Worm (Caenorhabditis elegans): ENCODE data around the gene flp-4.

DNA sequence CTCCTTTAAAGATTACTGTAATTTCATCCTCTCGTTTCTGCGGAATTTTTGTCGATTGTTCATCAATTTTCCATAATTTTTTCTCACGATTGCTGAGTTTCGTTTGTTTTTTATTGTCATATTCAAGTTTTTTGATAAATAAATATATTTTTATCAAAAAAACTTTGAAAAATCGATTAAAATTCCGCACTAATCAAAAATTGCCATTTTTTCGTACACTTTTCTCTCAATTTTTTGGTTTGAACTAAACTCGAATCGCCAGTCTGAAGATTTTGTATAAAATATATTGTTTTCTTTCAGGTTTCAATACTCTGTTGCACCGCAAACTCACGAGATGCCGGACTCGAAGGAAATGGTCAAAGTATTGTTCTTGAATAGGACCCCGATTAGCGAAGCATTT lies 7.8 kb upstream of the flp-4 start, which contains the start of gene ogr-2:
- TF ChIP-seq T22C8.4 (GFP tag; IDR thresholded peaks at IDR 0.05) (no peak), med-1 (GFP tag; optimal IDR thresholded peaks at IDR 0.05; ENCODE audit: insufficient read depth) (no peak)
